Worm (Caenorhabditis elegans): Measurements from ENCODE around the gene dhs-25.

DNA sequence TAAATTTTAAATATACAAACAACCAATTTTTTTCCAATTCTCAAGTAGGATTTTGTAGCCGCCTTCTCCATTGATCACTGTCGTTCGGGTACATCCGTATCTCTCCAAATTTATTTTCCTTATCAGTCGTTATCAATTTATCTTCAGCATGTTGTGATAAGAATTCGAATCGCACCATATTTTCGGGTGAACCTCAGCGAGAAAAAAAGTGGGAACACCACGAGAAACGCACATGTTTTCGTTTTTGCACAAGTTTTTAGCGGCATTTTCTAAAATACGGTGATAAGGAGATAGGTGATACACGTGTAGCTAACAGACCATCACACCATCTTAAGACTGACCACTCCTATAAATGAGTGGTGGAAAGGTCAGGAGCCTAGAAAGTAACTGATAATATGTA lies 8.4 kb upstream of the dhs-25 start:
- TF ChIP-seq snpc-4 (tag; optimal IDR thresholded peaks at IDR 0.05): no peak
- TF ChIP-seq ama-1 (optimal IDR thresholded peaks at IDR 0.05): no peak
- peak; percentile 97 for TF ChIP-seq dmd-6 (GFP tag; IDR thresholded peaks at IDR 0.05)
- no peak for TF ChIP-seq R02D3.7 (tag; optimal IDR thresholded peaks at IDR 0.05)
- TF ChIP-seq jun-1 (tag; optimal IDR thresholded peaks at IDR 0.05): no peak
- TF ChIP-seq ces-1 (GFP tag; optimal IDR thresholded peaks at IDR 0.05): no peak
